Comparison of ENCODE assay signal across 2 worm cellular contexts in the genomic region with DNA sequence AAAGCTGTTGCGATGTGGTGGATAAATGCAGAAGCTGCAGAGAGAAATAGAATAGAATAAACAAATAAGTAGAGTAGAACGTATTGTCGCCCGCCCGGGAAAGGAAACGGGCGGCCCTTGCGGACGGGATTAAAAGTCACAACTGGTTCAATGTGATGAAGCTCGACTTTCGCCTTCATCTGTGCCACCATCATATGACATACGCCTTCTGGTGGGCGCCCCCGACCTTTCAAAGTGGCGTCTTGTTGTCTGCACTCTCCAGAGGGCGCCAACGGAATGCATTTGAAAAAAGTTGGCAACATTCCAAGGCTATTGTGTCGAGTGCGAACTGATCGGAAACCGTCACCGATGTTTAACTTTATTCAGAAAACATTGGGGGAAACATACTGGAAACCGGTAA.
TF ChIP-seq lines count a peak whose summit lies in the region.

No protein-coding gene starts in this region.

TF ChIP-seq in whole organism, L1 larva, 84 proteins besides CTCF, POLR2A, EP300 and RAD21 (continued from another document):
- TF ChIP-seq tlp-1 (tag; optimal IDR thresholded peaks at IDR 0.05; lab: Kevin White, UChicago) = no peak
- no peak for TF ChIP-seq pag-3 (tag; optimal IDR thresholded peaks at IDR 0.05; lab: Kevin White, UChicago; ENCODE audit: borderline replicate concordance, insufficient read depth)
- TF ChIP-seq lin-35 (GFP tag; optimal IDR thresholded peaks at IDR 0.05; lab: Kevin White, UChicago) = peak in 1 of 2 experiments; percentile 40
- peak; percentile 13 for TF ChIP-seq nhr-71 (tag; optimal IDR thresholded peaks at IDR 0.05; lab: Kevin White, UChicago)
- TF ChIP-seq nhr-237 (tag; optimal IDR thresholded peaks at IDR 0.05; lab: Kevin White, UChicago) = no peak
- no peak for TF ChIP-seq fkh-10 (GFP tag; optimal IDR thresholded peaks at IDR 0.05; lab: Kevin White, UChicago)
- TF ChIP-seq xbp-1 (tag; optimal IDR thresholded peaks at IDR 0.05; lab: Kevin White, UChicago) = no peak
- no peak for TF ChIP-seq ceh-8 (GFP tag; optimal IDR thresholded peaks at IDR 0.05; lab: Kevin White, UChicago)
- TF ChIP-seq grh-1 (GFP tag; IDR thresholded peaks at IDR 0.05; lab: Robert Waterston, UW) = no peak
- TF ChIP-seq efl-1 (optimal IDR thresholded peaks at IDR 0.05; lab: Kevin White, UChicago) = peak in 1 of 2 experiments; percentile 22
- TF ChIP-seq efl-1 (GFP tag; optimal IDR thresholded peaks at IDR 0.05 in 1 of 2; lab: Kevin White, UChicago) = peak; percentile 33 to 39
- no peak for TF ChIP-seq unc-62 (GFP tag; optimal IDR thresholded peaks at IDR 0.05; lab: Kevin White, UChicago)
- no peak for TF ChIP-seq unc-86 (tag; optimal IDR thresholded peaks at IDR 0.05; lab: Kevin White, UChicago)
- TF ChIP-seq snu-23 (GFP tag; optimal IDR thresholded peaks at IDR 0.05; lab: Kevin White, UChicago) = peak; percentile 29
- TF ChIP-seq unc-130 (tag; optimal IDR thresholded peaks at IDR 0.05; lab: Kevin White, UChicago) = no peak
- peak; percentile 9 for TF ChIP-seq nhr-85 (tag; lab: Kevin White, UChicago)
TF ChIP-seq in whole organism, L1 larva: peak in this region for 10.

TF ChIP-seq in whole organism, L4 larva, 104 proteins besides CTCF, POLR2A, EP300 and RAD21 (continued from another document):
- TF ChIP-seq ceh-62 (tag; optimal IDR thresholded peaks at IDR 0.05; lab: Kevin White, UChicago) = no peak
